Worm (Caenorhabditis elegans): ENCODE data around the gene H40L08.7.

Gene H40L08.7

ce11 chrX:15036287-15036686 is 41.3 kb downstream of the H40L08.7 start:
- TF ChIP-seq snpc-1.2 (GFP tag; IDR thresholded peaks at IDR 0.05) (no peak), mep-1 (tag; optimal IDR thresholded peaks at IDR 0.05) (peak; percentile 47), dmd-6 (GFP tag; IDR thresholded peaks at IDR 0.05) (no peak), nhr-10 (tag; optimal IDR thresholded peaks at IDR 0.05) (no peak), egl-43 (GFP tag; IDR thresholded peaks at IDR 0.05) (no peak), lin-38 (GFP tag; IDR thresholded peaks at IDR 0.05) (no peak), lsy-2 (tag; optimal IDR thresholded peaks at IDR 0.05) (peak in 1 of 2 experiments; percentile 18), F26F4.8 (GFP tag; conservative IDR thresholded peaks at IDR 0.05) (no peak), gei-8 (GFP tag; optimal IDR thresholded peaks at IDR 0.05) (no peak), zip-2 (tag; optimal IDR thresholded peaks at IDR 0.05) (peak; percentile 30), nhr-237 (tag; optimal IDR thresholded peaks at IDR 0.05) (no peak), D1046.2 (GFP tag; IDR thresholded peaks at IDR 0.05) (no peak), Y105C5A.15 (GFP tag; IDR thresholded peaks at IDR 0.05) (no peak), T26A8.4 (GFP tag; IDR thresholded peaks at IDR 0.05) (no peak), snpc-4 (tag; optimal IDR thresholded peaks at IDR 0.05) (no peak), ctbp-1 (GFP tag; IDR thresholded peaks at IDR 0.05) (no peak), tra-1 (GFP tag; IDR thresholded peaks at IDR 0.05) (no peak), zag-1 (tag; optimal IDR thresholded peaks at IDR 0.05) (no peak), nhr-77 (tag; optimal IDR thresholded peaks at IDR 0.05) (no peak), nhr-48 (tag; optimal IDR thresholded peaks at IDR 0.05) (peak; percentile 6), F44E2.7 (GFP tag; IDR thresholded peaks at IDR 0.05) (no peak), ces-1 (GFP tag; optimal IDR thresholded peaks at IDR 0.05) (no peak), nhr-28 (tag; optimal IDR thresholded peaks at IDR 0.05) (no peak), saeg-2 (GFP tag; IDR thresholded peaks at IDR 0.05) (no peak), nhr-102 (tag; optimal IDR thresholded peaks at IDR 0.05) (peak; percentile 3), lim-7 (GFP tag; IDR thresholded peaks at IDR 0.05) (no peak), daf-16 (GFP tag; optimal IDR thresholded peaks at IDR 0.05) (peak in 1 of 2 experiments; percentile 25), daf-16 (tag; optimal IDR thresholded peaks at IDR 0.05) (no peak), hif-1 (tag; optimal IDR thresholded peaks at IDR 0.05) (no peak), T20F7.1 (GFP tag; optimal IDR thresholded peaks at IDR 0.05) (no peak), dpl-1 (GFP tag; optimal IDR thresholded peaks at IDR 0.05) (no peak), zfp-3 (GFP tag; conservative IDR thresholded peaks at IDR 0.05) (no peak), ceh-44 (GFP tag; IDR thresholded peaks at IDR 0.05) (no peak), zip-11 (GFP tag; IDR thresholded peaks at IDR 0.05) (no peak), pha-4 (GFP tag; IDR thresholded peaks at IDR 0.05) (no peak), pha-4 (tag; optimal IDR thresholded peaks at IDR 0.05) (no peak), mes-2 (tag; optimal IDR thresholded peaks at IDR 0.05; ENCODE audit: poor library complexity, severe bottlenecking) (no peak), ama-1 (optimal IDR thresholded peaks at IDR 0.05) (no peak), nhr-42 (GFP tag; IDR thresholded peaks at IDR 0.05) (no peak), fos-1 (tag; optimal IDR thresholded peaks at IDR 0.05) (no peak)

ce11 chrX:15035748-15036147 is 41.8 kb downstream of the H40L08.7 start:
- TF ChIP-seq F10B5.3 (tag; optimal IDR thresholded peaks at IDR 0.05) (no peak), egl-27 (tag; optimal IDR thresholded peaks at IDR 0.05) (no peak), zip-11 (GFP tag; IDR thresholded peaks at IDR 0.05) (no peak), dmd-9 (GFP tag; IDR thresholded peaks at IDR 0.05) (no peak), ceh-20 (GFP tag; IDR thresholded peaks at IDR 0.05) (no peak), unc-62 (GFP tag; optimal IDR thresholded peaks at IDR 0.05 in 1 of 2) (peak in 1 of 2 experiments; percentile 93), unc-62 (tag; optimal IDR thresholded peaks at IDR 0.05) (no peak), lin-38 (GFP tag; IDR thresholded peaks at IDR 0.05) (no peak)
